Worm (Caenorhabditis elegans) whole organism, L4 larva: Measurements from ENCODE around the gene mig-14.

Experiments
- D1046.2 ChIP-seq: fragments of 200-800 bp; sonication (Bioruptor generic); IDR thresholded peaks from 2 replicates; pipeline ENCODE4 v1.3.6; 2022; ENCODE audit warnings: missing genetic modification characterization, missing compliant biosample characterization
- F26F4.8 ChIP-seq: fragments of 200-800 bp; sonication (Bioruptor generic); conservative IDR thresholded peaks from 2 replicates; pipeline ENCODE4 v1.3.6; 2022; ENCODE audit warnings: missing genetic modification characterization, missing compliant biosample characterization
- F49E8.2 ChIP-seq: sonication (generic microtip); optimal IDR thresholded peaks from 2 replicates; lab custom pipeline; 2016; ENCODE audit warnings: missing compliant biosample characterization, mild to moderate bottlenecking, missing genetic modification characterization, borderline replicate concordance
- aha-1 ChIP-seq: fragments of 150-350 bp; peaks from one replicate; lab custom pipeline; 2014; ENCODE audit warnings: missing biosample characterization, missing genetic modification characterization
- ceh-44 ChIP-seq: fragments of 200-800 bp; sonication (Bioruptor generic); IDR thresholded peaks from 2 replicates; pipeline ENCODE4 v1.3.6; 2022; ENCODE audit warnings: missing genetic modification reagents, missing genetic modification characterization, missing compliant biosample characterization
- daf-16 ChIP-seq, 3 experiments: sonication (generic microtip); optimal IDR thresholded peaks; 2 replicates each; lab custom pipeline; 2016 to 2017; ENCODE audit warnings: missing genetic modification characterization in 3 of 3, missing genetic modification reagents in 3 of 3, mild to moderate bottlenecking in 2 of 3, missing compliant biosample characterization in 2 of 3, missing biosample characterization in 1 of 3, moderate library complexity in 1 of 3
- dmd-6 ChIP-seq: fragments of 200-800 bp; sonication (Bioruptor generic); IDR thresholded peaks from 2 replicates; pipeline ENCODE4 v1.3.6; 2022; ENCODE audit warnings: missing genetic modification reagents, missing genetic modification characterization, missing compliant biosample characterization
- dmd-8 ChIP-seq: fragments of 200-800 bp; sonication (Bioruptor generic); IDR thresholded peaks from 2 replicates; pipeline ENCODE4 v1.3.6; 2022; ENCODE audit warnings: missing genetic modification characterization, missing compliant biosample characterization
- dpl-1 ChIP-seq: fragments of 150-350 bp; optimal IDR thresholded peaks from 2 replicates; lab custom pipeline; 2014; ENCODE audit warnings: missing biosample characterization, missing genetic modification reagents, missing genetic modification characterization
- duxl-1 ChIP-seq: sonication (generic microtip); optimal IDR thresholded peaks from 2 replicates; lab custom pipeline; 2016; ENCODE audit warnings: mild to moderate bottlenecking, missing genetic modification characterization, moderate library complexity, missing compliant biosample characterization; ENCODE audit not compliant: poor library complexity
- dve-1 ChIP-seq: sonication (generic microtip); optimal IDR thresholded peaks from 2 replicates; lab custom pipeline; 2017; ENCODE audit warnings: antibody characterized with exemption, mild to moderate bottlenecking, missing genetic modification characterization, missing compliant biosample characterization; ENCODE audit not compliant: insufficient read depth
- fos-1 ChIP-seq: fragments of 150-350 bp; optimal IDR thresholded peaks from 2 replicates; lab custom pipeline; 2014; ENCODE audit warnings: missing biosample characterization, missing genetic modification characterization
- hlh-11 ChIP-seq: fragments of 200-800 bp; sonication (Bioruptor generic); optimal IDR thresholded peaks from 2 replicates; lab custom pipeline; 2018; ENCODE audit warnings: mild to moderate bottlenecking, missing genetic modification characterization, missing compliant biosample characterization
- lin-38 ChIP-seq: fragments of 200-800 bp; sonication (Bioruptor generic); IDR thresholded peaks from 2 replicates; pipeline ENCODE4 v1.3.6; 2022; ENCODE audit warnings: missing genetic modification reagents, missing genetic modification characterization, missing compliant biosample characterization
- lir-3 ChIP-seq: sonication (generic microtip); optimal IDR thresholded peaks from 2 replicates; lab custom pipeline; 2016; ENCODE audit warnings: mild to moderate bottlenecking, missing genetic modification characterization, missing compliant biosample characterization
- lsy-2 ChIP-seq, 2 experiments: fragments of 150-350 bp in 1 of 2; sonication (generic microtip) in 1 of 2; optimal IDR thresholded peaks; 2 replicates each; lab custom pipeline; 2014 to 2017; ENCODE audit warnings: missing biosample characterization in 2 of 2, missing genetic modification characterization in 2 of 2
- madf-9 ChIP-seq: fragments of 200-800 bp; sonication (Bioruptor generic); conservative IDR thresholded peaks from 2 replicates; pipeline ENCODE4 v1.3.6; 2022; ENCODE audit warnings: missing genetic modification reagents, missing genetic modification characterization, missing compliant biosample characterization
- mdt-29 ChIP-seq: fragments of 200-800 bp; sonication (Bioruptor generic); IDR thresholded peaks from 2 replicates; pipeline ENCODE4 v1.3.6; 2022; ENCODE audit warnings: missing genetic modification reagents, missing genetic modification characterization, missing compliant biosample characterization
- mes-2 ChIP-seq: sonication (generic microtip); optimal IDR thresholded peaks from 2 replicates; lab custom pipeline; 2016; ENCODE audit warnings: missing genotype, mild to moderate bottlenecking, missing genetic modification characterization, missing compliant biosample characterization; ENCODE audit not compliant: poor library complexity, severe bottlenecking
- mxl-2 ChIP-seq: fragments of 200-800 bp; sonication (Bioruptor generic); conservative IDR thresholded peaks from 2 replicates; pipeline ENCODE4 v1.3.6; 2022; ENCODE audit warnings: missing genetic modification reagents, missing genetic modification characterization, missing compliant biosample characterization
- nhr-28 ChIP-seq: fragments of 150-350 bp; optimal IDR thresholded peaks from 2 replicates; lab custom pipeline; 2014; ENCODE audit warnings: missing biosample characterization, missing genetic modification characterization
- nhr-42 ChIP-seq: fragments of 200-800 bp; sonication (Bioruptor generic); IDR thresholded peaks from 2 replicates; pipeline ENCODE4 v1.3.6; 2022; ENCODE audit warnings: missing genetic modification characterization, missing compliant biosample characterization
- nhr-76 ChIP-seq: fragments of 150-350 bp; optimal IDR thresholded peaks from 2 replicates; lab custom pipeline; 2014; ENCODE audit warnings: missing biosample characterization, missing genetic modification characterization
- pha-4 ChIP-seq, 2 experiments: fragments of 150-350 bp in 1 of 2; fragments of 200-800 bp in 1 of 2; sonication (Bioruptor generic) in 1 of 2; IDR thresholded peaks in 1 of 2; optimal IDR thresholded peaks in 1 of 2; 2 replicates each; pipeline versions ENCODE4 v1.3.6 to Lab custom; 2014 to 2022; ENCODE audit warnings: missing genetic modification characterization in 2 of 2, missing genetic modification reagents in 2 of 2, missing biosample characterization in 1 of 2, missing compliant biosample characterization in 1 of 2
- pqm-1 ChIP-seq: sonication (generic microtip); optimal IDR thresholded peaks from 2 replicates; lab custom pipeline; 2017; ENCODE audit warnings: missing biosample characterization, missing genetic modification characterization
- set-16 ChIP-seq: fragments of 200-800 bp; sonication (Bioruptor generic); IDR thresholded peaks from 2 replicates; pipeline ENCODE4 v1.3.6; 2022; ENCODE audit warnings: missing genetic modification reagents, missing genetic modification characterization, missing compliant biosample characterization
- vab-7 ChIP-seq: fragments of 200-800 bp; sonication (Bioruptor generic); IDR thresholded peaks from 2 replicates; pipeline ENCODE4 v1.3.6; 2022; ENCODE audit warnings: missing genetic modification reagents, missing genetic modification characterization, missing compliant biosample characterization
- zfp-2 ChIP-seq: sonication (generic microtip); optimal IDR thresholded peaks from 2 replicates; lab custom pipeline; 2016; ENCODE audit warnings: mild to moderate bottlenecking, missing genetic modification characterization, missing compliant biosample characterization
- ztf-11 ChIP-seq: fragments of 150-350 bp; optimal IDR thresholded peaks from 2 replicates; lab custom pipeline; 2014; ENCODE audit warnings: missing biosample characterization, missing genetic modification characterization

Gene mig-14

DNA sequence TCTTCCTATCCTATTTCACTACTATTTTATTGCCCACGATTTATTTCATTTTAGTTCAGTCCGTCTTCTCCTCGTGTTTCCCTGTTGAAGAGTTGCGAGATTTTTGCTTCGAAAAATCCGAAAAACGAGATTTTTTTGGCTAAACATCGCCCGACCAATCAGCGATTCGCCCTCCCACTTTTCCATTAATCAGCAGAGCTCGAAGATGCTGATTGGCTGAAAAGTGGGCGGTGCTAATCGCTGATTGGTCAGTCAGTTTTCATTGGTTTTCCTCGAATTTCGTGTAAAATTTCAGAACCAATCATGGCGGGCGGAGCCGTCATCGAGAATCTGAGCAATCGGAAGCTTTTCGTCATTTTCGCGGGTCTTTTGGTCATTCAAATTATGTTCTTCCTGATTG, at the start of gene mig-14:
mig-14 (plus strand) TSS at position 290 of the 400 bp plus-strand sequence.
- no peak for TF ChIP-seq ztf-11 (tag; lab: Kevin White, UChicago)
- TF ChIP-seq aha-1 (tag; lab: Kevin White, UChicago) = peak; percentile 20

DNA sequence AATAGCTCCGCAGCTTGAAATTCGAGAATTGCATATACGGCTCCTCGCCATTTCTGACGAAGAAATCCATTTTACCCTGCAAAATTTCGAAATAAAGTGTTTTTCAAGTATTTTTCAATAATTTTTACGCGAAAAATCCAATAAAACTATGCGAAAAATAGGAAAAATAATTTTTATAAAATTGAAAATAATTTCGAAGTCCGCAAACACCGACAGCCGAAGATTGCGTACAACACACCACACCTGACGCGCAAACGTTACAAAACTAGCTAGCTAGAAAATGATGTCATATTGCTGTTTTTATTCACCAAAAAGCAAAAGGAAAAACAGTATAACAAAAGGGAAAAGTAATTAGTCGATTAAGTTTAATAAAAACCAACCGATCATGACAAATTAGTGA, 46.8 kb upstream of the mig-14 start, which contains the start of gene rpoa-1:
rpoa-1 (minus strand) TSS at position 84 of the 400 bp plus-strand sequence.
- TF ChIP-seq lsy-2 (tag; optimal IDR thresholded peaks at IDR 0.05; lab: Kevin White, UChicago) (peak in 1 of 2 experiments; percentile 59), aha-1 (tag; lab: Kevin White, UChicago) (no peak), fos-1 (tag; lab: Kevin White, UChicago) (no peak), ceh-44 (GFP tag; lab: Robert Waterston, UW) (no peak), lin-38 (GFP tag; lab: Robert Waterston, UW) (peak; percentile 38), daf-16 (GFP tag; optimal IDR thresholded peaks at IDR 0.05; lab: Kevin White, UChicago) (no peak), daf-16 (tag; optimal IDR thresholded peaks at IDR 0.05; lab: Kevin White, UChicago) (peak; percentile 15), mdt-29 (GFP tag; lab: Robert Waterston, UW) (no peak), dpl-1 (GFP tag; lab: Kevin White, UChicago) (peak; percentile 59), pha-4 (GFP tag; IDR thresholded peaks at IDR 0.05; lab: Robert Waterston, UW) (no peak), pha-4 (tag; optimal IDR thresholded peaks at IDR 0.05; lab: Kevin White, UChicago) (no peak), F49E8.2 (no peak)
- TF ChIP-seq, all 104 proteins: peak for 4

DNA sequence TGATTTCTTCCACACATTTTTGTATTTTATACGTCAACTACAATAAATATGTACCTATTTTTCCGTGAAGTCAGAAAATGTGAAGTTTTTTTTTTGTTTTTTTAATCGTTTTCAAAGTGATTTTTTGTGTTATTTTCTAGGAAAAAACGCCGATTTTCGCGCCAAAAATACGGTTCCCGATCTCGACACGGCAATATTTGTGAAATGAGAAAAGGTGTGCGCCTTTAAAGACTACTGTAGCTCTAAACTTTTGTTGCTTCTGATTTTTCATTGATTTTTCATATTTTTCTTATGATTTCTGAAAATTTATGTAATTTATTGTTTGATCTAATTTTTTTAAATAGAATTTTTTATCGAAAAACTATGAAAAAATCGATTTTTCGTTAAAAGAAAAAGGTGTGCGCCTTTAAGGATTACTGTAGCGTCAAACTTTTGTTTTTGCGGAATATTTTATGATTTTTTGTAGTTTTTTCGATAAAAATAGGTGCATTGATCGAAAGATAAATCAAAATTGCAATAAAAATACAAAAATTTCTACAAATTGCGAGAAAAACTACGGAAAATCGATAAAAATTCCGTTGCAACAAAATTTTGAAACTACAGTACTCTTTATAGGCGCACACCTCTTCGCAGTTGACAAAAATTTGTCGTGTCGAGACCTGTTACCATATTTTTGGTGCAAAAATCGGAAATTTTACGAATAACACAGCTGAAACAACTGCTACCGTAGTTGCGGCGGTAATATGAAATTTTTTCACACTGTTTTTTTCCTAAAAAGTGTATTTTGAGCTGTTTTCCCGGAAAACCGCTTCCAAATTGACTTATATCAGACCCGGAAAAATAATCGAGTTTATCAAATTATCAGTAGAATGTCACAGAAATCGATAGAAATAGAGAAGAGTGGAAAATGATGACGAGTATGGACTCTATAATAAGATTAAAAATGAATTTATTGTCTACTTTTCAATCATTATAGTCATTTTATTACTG, 45.9 kb upstream of the mig-14 start, which contains the start of gene kqt-3:
kqt-3 (plus strand) TSS at position 940 of the 990 bp plus-strand sequence.
- no peak for TF ChIP-seq pha-4 (GFP tag; IDR thresholded peaks at IDR 0.05; lab: Robert Waterston, UW)
- no peak for TF ChIP-seq pha-4 (tag; optimal IDR thresholded peaks at IDR 0.05; lab: Kevin White, UChicago)
- no peak for TF ChIP-seq lir-3
- no peak for TF ChIP-seq mxl-2 (GFP tag; lab: Robert Waterston, UW)
- no peak for TF ChIP-seq nhr-76 (tag; lab: Kevin White, UChicago)
- TF ChIP-seq daf-16 (GFP tag; optimal IDR thresholded peaks at IDR 0.05; lab: Kevin White, UChicago) = no peak
- TF ChIP-seq daf-16 (tag; optimal IDR thresholded peaks at IDR 0.05; lab: Kevin White, UChicago) = peak; percentile 52
- no peak for TF ChIP-seq D1046.2 (GFP tag; lab: Robert Waterston, UW)
- no peak for TF ChIP-seq vab-7 (GFP tag; lab: Robert Waterston, UW)
- peak; percentile 8 for TF ChIP-seq nhr-28
- TF ChIP-seq mes-2 (tag; lab: Kevin White, UChicago) = no peak

DNA sequence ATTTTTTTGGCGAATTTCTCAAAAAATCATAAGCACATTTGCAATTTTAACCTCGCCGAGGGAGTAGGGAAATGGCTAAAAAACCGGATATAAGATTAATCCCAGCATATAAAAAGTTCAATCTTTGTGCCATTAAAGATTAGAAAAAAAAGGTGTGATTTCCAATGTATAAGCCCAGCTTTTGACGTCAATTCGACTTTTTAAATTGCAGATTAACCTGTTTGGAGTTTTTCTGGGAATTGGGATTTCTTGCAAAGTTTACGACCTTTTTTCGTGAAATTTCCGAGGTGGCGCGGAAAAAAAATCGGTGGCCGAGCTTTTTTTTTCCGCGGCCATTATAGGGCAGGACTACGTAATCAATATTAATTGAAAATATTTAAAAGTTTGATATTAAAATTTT, 43.8 kb upstream of the mig-14 start:
- TF ChIP-seq madf-9 (GFP tag; lab: Robert Waterston, UW) (no peak), aha-1 (tag; lab: Kevin White, UChicago) (peak; percentile 14)

DNA sequence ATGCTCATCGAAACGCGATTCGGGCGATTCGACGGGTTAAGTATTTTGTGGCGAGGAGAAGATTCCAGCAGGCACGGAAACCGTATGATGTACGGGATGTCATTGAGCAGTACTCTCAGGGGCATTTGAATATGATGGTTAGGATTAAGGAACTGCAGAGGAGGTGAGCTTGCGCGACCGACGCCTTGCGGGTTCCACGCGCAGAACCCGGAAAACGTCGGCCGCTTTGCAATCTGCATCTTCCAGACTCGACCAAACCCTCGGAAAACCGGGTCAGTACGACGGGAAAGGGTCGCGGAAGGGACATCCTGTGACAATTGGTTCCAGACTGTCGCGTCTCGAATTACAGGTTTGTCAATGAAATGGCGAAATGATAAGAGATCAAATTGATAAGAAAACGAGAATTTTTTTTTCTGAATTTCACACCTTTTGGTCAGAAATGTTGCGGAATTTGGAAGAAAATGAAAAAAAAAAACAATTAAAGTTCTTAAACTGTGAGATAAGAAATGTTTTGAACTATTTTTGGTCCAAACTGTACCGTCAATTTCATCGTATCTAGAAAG, 30.0 kb upstream of the mig-14 start:
- TF ChIP-seq set-16 (GFP tag; lab: Robert Waterston, UW) (peak; percentile 74), ztf-11 (tag; lab: Kevin White, UChicago) (no peak), dve-1 (peak; percentile 52), dmd-8 (GFP tag; lab: Robert Waterston, UW) (no peak), pqm-1 (tag; lab: Kevin White, UChicago) (peak; percentile 24), F26F4.8 (GFP tag; lab: Robert Waterston, UW) (0 out of 2 replicates have a peak, but pooled peaks have one; percentile 25), dmd-6 (GFP tag; lab: Robert Waterston, UW) (peak; percentile 53), zfp-2 (tag; lab: Kevin White, UChicago) (no peak), duxl-1 (no peak), mxl-2 (GFP tag; lab: Robert Waterston, UW) (no peak), hlh-11 (tag; lab: Kevin White, UChicago) (peak; percentile 9), nhr-42 (GFP tag; lab: Robert Waterston, UW) (0 out of 2 replicates have a peak, but pooled peaks have one; percentile 21), daf-16 (GFP tag; optimal IDR thresholded peaks at IDR 0.05; lab: Kevin White, UChicago) (no peak), daf-16 (tag; optimal IDR thresholded peaks at IDR 0.05; lab: Kevin White, UChicago) (peak; percentile 30)
